Worm (Caenorhabditis elegans): ENCODE results near the gene ugt-37.

ugt-37 gene

ce11 chrV:7093720-7094401, 51.3 kb downstream of the ugt-37 start, which contains the start of gene nhr-135:
Gene nhr-135, minus strand, starts transcription at chrV:7093770.
- peak; percentile 8 for TF ChIP-seq elt-2 (tag; optimal IDR thresholded peaks at IDR 0.05)
- TF ChIP-seq unc-3 (GFP tag; conservative IDR thresholded peaks at IDR 0.05), result no peak
- TF ChIP-seq unc-3 (tag; optimal IDR thresholded peaks at IDR 0.05), result no peak
- TF ChIP-seq pag-3 (tag; optimal IDR thresholded peaks at IDR 0.05; ENCODE audit: borderline replicate concordance), result no peak
